Fruit fly (Drosophila melanogaster) whole organism, embryonic: Measurements from ENCODE around the gene CG42542.

ENCODE experiments used
- Asciz ChIP-seq: fragments of 200-800 bp; sonication (Bioruptor generic); optimal IDR thresholded peaks from 2 replicates; lab custom pipeline; 2017; ENCODE audit warnings: missing biosample characterization, mild to moderate bottlenecking, missing genetic modification characterization, missing genetic modification reagents
- CG10209 ChIP-seq: fragments of 200-800 bp; sonication (Bioruptor generic); optimal IDR thresholded peaks from 3 replicates; lab custom pipeline; 2017; ENCODE audit warnings: missing biosample characterization, mild to moderate bottlenecking, missing genetic modification characterization, missing genetic modification reagents
- CG11696 ChIP-seq: fragments of 200-800 bp; sonication (Bioruptor generic); IDR thresholded peaks from 2 replicates; pipeline ENCODE4 v1.3.6; 2022; ENCODE audit warnings: missing biosample characterization, missing genetic modification characterization
- CG13296 ChIP-seq: fragments of 200-800 bp; sonication (Bioruptor generic); optimal IDR thresholded peaks from 3 replicates; lab custom pipeline; 2018; ENCODE audit warnings: missing biosample characterization, mild to moderate bottlenecking, missing genetic modification characterization
- CG15514 ChIP-seq: fragments of 200-800 bp; sonication (Bioruptor generic); optimal IDR thresholded peaks from 3 replicates; lab custom pipeline; 2017; ENCODE audit warnings: missing biosample characterization, missing genetic modification characterization, mild to moderate bottlenecking, moderate library complexity, missing genetic modification reagents
- CG1647 ChIP-seq: fragments of 200-800 bp; sonication (Bioruptor generic); optimal IDR thresholded peaks from 3 replicates; lab custom pipeline; 2016; ENCODE audit warnings: missing biosample characterization, missing genetic modification characterization
- CG16779 ChIP-seq: fragments of 200-800 bp; sonication (Bioruptor generic); IDR thresholded peaks from 2 replicates; pipeline ENCODE4 v1.3.6; 2022; ENCODE audit warnings: missing biosample characterization, missing genetic modification characterization
- CG17802 ChIP-seq: fragments of 200-800 bp; sonication (Bioruptor generic); optimal IDR thresholded peaks from 2 replicates; lab custom pipeline; 2018; ENCODE audit warnings: missing biosample characterization, mild to moderate bottlenecking, missing genetic modification characterization, moderate library complexity
- CG31388 ChIP-seq: fragments of 200-800 bp; sonication (Bioruptor generic); optimal IDR thresholded peaks from 2 replicates; lab custom pipeline; 2016; ENCODE audit warnings: missing biosample characterization, missing genetic modification characterization
- CG3281 ChIP-seq: fragments of 200-800 bp; sonication (Bioruptor generic); optimal IDR thresholded peaks from 3 replicates; lab custom pipeline; 2017; ENCODE audit warnings: missing biosample characterization, mild to moderate bottlenecking, missing genetic modification characterization
- CG34376 ChIP-seq: fragments of 200-800 bp; sonication (Bioruptor generic); optimal IDR thresholded peaks from 2 replicates; lab custom pipeline; 2018; ENCODE audit warnings: missing biosample characterization, mild to moderate bottlenecking, missing genetic modification characterization
- CG4424 ChIP-seq: fragments of 200-800 bp; sonication (Bioruptor generic); optimal IDR thresholded peaks from 3 replicates; lab custom pipeline; 2016; ENCODE audit warnings: missing biosample characterization, missing genetic modification characterization
- CG6854 ChIP-seq: fragments of 200-800 bp; sonication (Bioruptor generic); optimal IDR thresholded peaks from 3 replicates; lab custom pipeline; 2017; ENCODE audit warnings: missing biosample characterization, mild to moderate bottlenecking, missing genetic modification characterization
- CG9609 ChIP-seq: fragments of 200-800 bp; sonication (Bioruptor generic); optimal IDR thresholded peaks from 3 replicates; lab custom pipeline; 2016; ENCODE audit warnings: missing biosample characterization, missing genetic modification characterization
- CTCF ChIP-seq: fragments of 200-800 bp; sonication (Bioruptor generic); optimal IDR thresholded peaks from 2 replicates; lab custom pipeline; 2017; ENCODE audit warnings: missing biosample characterization, mild to moderate bottlenecking, missing genetic modification characterization, moderate library complexity
- Chrac-16 ChIP-seq: fragments of 200-800 bp; sonication (Bioruptor generic); optimal IDR thresholded peaks from 3 replicates; lab custom pipeline; 2016; ENCODE audit warnings: missing biosample characterization, missing genetic modification characterization
- CkIIα-i1 ChIP-seq: fragments of 200-800 bp; sonication (Bioruptor generic); IDR thresholded peaks from 2 replicates; pipeline ENCODE4 v1.3.6; 2022; ENCODE audit warnings: missing biosample characterization, missing genetic modification characterization
- CoRest ChIP-seq: fragments of 200-800 bp; sonication (Bioruptor generic); optimal IDR thresholded peaks from 3 replicates; lab custom pipeline; 2018; ENCODE audit warnings: missing biosample characterization, mild to moderate bottlenecking, missing genetic modification characterization, moderate library complexity
- Dip3 ChIP-seq: fragments of 200-800 bp; sonication (Bioruptor generic); optimal IDR thresholded peaks from 3 replicates; lab custom pipeline; 2016; ENCODE audit warnings: missing biosample characterization, missing genetic modification characterization
- Fer3 ChIP-seq: fragments of 200-800 bp; sonication (Bioruptor generic); optimal IDR thresholded peaks from 2 replicates; lab custom pipeline; 2018; ENCODE audit warnings: missing biosample characterization, mild to moderate bottlenecking, missing genetic modification characterization, moderate library complexity
- GATAe ChIP-seq: fragments of 200-800 bp; sonication (Bioruptor generic); conservative IDR thresholded peaks from 2 replicates; pipeline ENCODE4 v1.3.6; 2022; ENCODE audit warnings: missing biosample characterization, missing genetic modification characterization
- HLH4C ChIP-seq: fragments of 200-800 bp; sonication (Bioruptor generic); IDR thresholded peaks from 3 replicates; pipeline ENCODE4 v1.3.6; 2022; ENCODE audit warnings: missing biosample characterization, missing genetic modification characterization; ENCODE audit not compliant: partially characterized antibody
- Hey ChIP-seq: fragments of 200-800 bp; sonication (Bioruptor generic); optimal IDR thresholded peaks from 3 replicates; lab custom pipeline; 2018; ENCODE audit warnings: missing biosample characterization, mild to moderate bottlenecking, missing genetic modification characterization
- Mes4 ChIP-seq: fragments of 200-800 bp; sonication (Bioruptor generic); optimal IDR thresholded peaks from 2 replicates; lab custom pipeline; 2016; ENCODE audit warnings: missing biosample characterization, missing genetic modification characterization
- Mrtf ChIP-seq: fragments of 200-800 bp; sonication (Bioruptor generic); IDR thresholded peaks from 3 replicates; pipeline ENCODE4 v1.3.6; 2022; ENCODE audit warnings: missing biosample characterization, missing genetic modification characterization
- Six4 ChIP-seq: fragments of 200-800 bp; sonication (Bioruptor generic); optimal IDR thresholded peaks from 2 replicates; lab custom pipeline; 2016; ENCODE audit warnings: missing biosample characterization, missing genetic modification characterization
- abd-A ChIP-seq: fragments of 200-800 bp; sonication (Bioruptor generic); optimal IDR thresholded peaks from 3 replicates; lab custom pipeline; 2019; ENCODE audit warnings: missing biosample characterization, mild to moderate bottlenecking, missing genetic modification characterization, moderate library complexity
- ac ChIP-seq: fragments of 200-800 bp; sonication (Bioruptor generic); optimal IDR thresholded peaks from 3 replicates; lab custom pipeline; 2017; ENCODE audit warnings: missing biosample characterization, mild to moderate bottlenecking, missing genetic modification characterization
- ap ChIP-seq: fragments of 200-800 bp; sonication (Bioruptor generic); IDR thresholded peaks from 2 replicates; pipeline ENCODE4 v1.3.6; 2022; ENCODE audit warnings: missing biosample characterization, missing genetic modification characterization
- ash1 ChIP-seq: fragments of 200-800 bp; sonication (Bioruptor generic); optimal IDR thresholded peaks from 2 replicates; lab custom pipeline; 2018; ENCODE audit warnings: missing biosample characterization, mild to moderate bottlenecking, missing genetic modification characterization
- cwo ChIP-seq: fragments of 200-800 bp; sonication (Bioruptor generic); optimal IDR thresholded peaks from 3 replicates; lab custom pipeline; 2017; ENCODE audit warnings: missing biosample characterization, missing genetic modification characterization, mild to moderate bottlenecking, moderate library complexity, missing genetic modification reagents
- dimm ChIP-seq: fragments of 200-800 bp; sonication (Bioruptor generic); IDR thresholded peaks from 2 replicates; pipeline ENCODE4 v1.3.6; 2022; ENCODE audit warnings: missing biosample characterization, missing genetic modification characterization
- dysf ChIP-seq: fragments of 200-800 bp; sonication (Bioruptor generic); IDR thresholded peaks from 3 replicates; pipeline ENCODE4 v1.3.6; 2022; ENCODE audit warnings: missing biosample characterization, missing genetic modification characterization
- eve ChIP-seq, 2 experiments: fragments of >200 bp; optimal IDR thresholded peaks; 2 replicates each; lab custom pipeline; 2017; ENCODE audit warnings: missing biosample characterization in 2 of 2, missing genetic modification characterization in 2 of 2
- exex ChIP-seq: fragments of 200-800 bp; sonication (Bioruptor generic); optimal IDR thresholded peaks from 4 replicates; lab custom pipeline; 2018; ENCODE audit warnings: missing biosample characterization, mild to moderate bottlenecking, missing genetic modification characterization, moderate library complexity
- grn ChIP-seq: fragments of 200-800 bp; sonication (Bioruptor generic); optimal IDR thresholded peaks from 3 replicates; lab custom pipeline; 2017; ENCODE audit warnings: missing biosample characterization, missing genetic modification characterization
- gro ChIP-seq: fragments of 200-800 bp; sonication (Bioruptor generic); optimal IDR thresholded peaks from 2 replicates; lab custom pipeline; 2016; ENCODE audit warnings: missing biosample characterization, missing genetic modification characterization
- gsb ChIP-seq: fragments of 200-800 bp; sonication (Bioruptor generic); IDR thresholded peaks from 2 replicates; pipeline ENCODE4 v1.3.6; 2022; ENCODE audit warnings: missing biosample characterization, missing genetic modification characterization
- hth ChIP-seq: fragments of >200 bp; optimal IDR thresholded peaks from 2 replicates; lab custom pipeline; 2017; ENCODE audit warnings: inconsistent platforms
- kay ChIP-seq: fragments of 200-800 bp; sonication (Bioruptor generic); optimal IDR thresholded peaks from 2 replicates; lab custom pipeline; 2016; ENCODE audit warnings: missing biosample characterization, missing genetic modification characterization
- lbe ChIP-seq: fragments of 200-800 bp; sonication (Bioruptor generic); optimal IDR thresholded peaks from 2 replicates; lab custom pipeline; 2016; ENCODE audit warnings: missing biosample characterization, mild to moderate bottlenecking, missing genetic modification characterization
- luna ChIP-seq: fragments of 200-800 bp; sonication (Bioruptor generic); optimal IDR thresholded peaks from 2 replicates; lab custom pipeline; 2016; ENCODE audit warnings: missing biosample characterization, missing genetic modification characterization
- mirr ChIP-seq: fragments of 200-800 bp; sonication (Bioruptor generic); optimal IDR thresholded peaks from 3 replicates; lab custom pipeline; 2018; ENCODE audit warnings: missing biosample characterization, mild to moderate bottlenecking, missing genetic modification characterization
- nerfin-1 ChIP-seq: fragments of 200-800 bp; sonication (Bioruptor generic); optimal IDR thresholded peaks from 3 replicates; lab custom pipeline; 2019; ENCODE audit warnings: missing biosample characterization, mild to moderate bottlenecking, missing genetic modification characterization, moderate library complexity
- salm ChIP-seq: fragments of 200-800 bp; sonication (Bioruptor generic); optimal IDR thresholded peaks from 2 replicates; lab custom pipeline; 2018; ENCODE audit warnings: missing biosample characterization, mild to moderate bottlenecking, missing genetic modification characterization
- sc ChIP-seq, 3 experiments: fragments of >200 bp in 2 of 3; fragments of 200-800 bp in 1 of 3; sonication (Bioruptor generic) in 1 of 3; optimal IDR thresholded peaks; 2 replicates in 2 of 3; 3 replicates in 1 of 3; lab custom pipeline; 2017; ENCODE audit warnings: mild to moderate bottlenecking in 1 of 3, missing biosample characterization in 1 of 3, missing genetic modification characterization in 1 of 3, missing genetic modification reagents in 1 of 3
- sd ChIP-seq: fragments of 200-800 bp; sonication (Bioruptor generic); optimal IDR thresholded peaks from 3 replicates; lab custom pipeline; 2018; ENCODE audit warnings: missing biosample characterization, mild to moderate bottlenecking, missing genetic modification characterization, moderate library complexity
- sna ChIP-seq: fragments of 200-800 bp; sonication (Bioruptor generic); IDR thresholded peaks from 2 replicates; pipeline ENCODE4 v1.3.6; 2022; ENCODE audit warnings: missing biosample characterization, missing genetic modification characterization; ENCODE audit not compliant: partially characterized antibody
- sug ChIP-seq: fragments of 200-800 bp; optimal IDR thresholded peaks from 2 replicates; lab custom pipeline; 2019; ENCODE audit warnings: missing biosample characterization, mild to moderate bottlenecking, missing genetic modification characterization, moderate library complexity
- zf30C ChIP-seq: fragments of 200-800 bp; sonication (Bioruptor generic); optimal IDR thresholded peaks from 3 replicates; lab custom pipeline; 2018; ENCODE audit warnings: missing biosample characterization, mild to moderate bottlenecking, missing genetic modification characterization

Gene CG42542

DNA sequence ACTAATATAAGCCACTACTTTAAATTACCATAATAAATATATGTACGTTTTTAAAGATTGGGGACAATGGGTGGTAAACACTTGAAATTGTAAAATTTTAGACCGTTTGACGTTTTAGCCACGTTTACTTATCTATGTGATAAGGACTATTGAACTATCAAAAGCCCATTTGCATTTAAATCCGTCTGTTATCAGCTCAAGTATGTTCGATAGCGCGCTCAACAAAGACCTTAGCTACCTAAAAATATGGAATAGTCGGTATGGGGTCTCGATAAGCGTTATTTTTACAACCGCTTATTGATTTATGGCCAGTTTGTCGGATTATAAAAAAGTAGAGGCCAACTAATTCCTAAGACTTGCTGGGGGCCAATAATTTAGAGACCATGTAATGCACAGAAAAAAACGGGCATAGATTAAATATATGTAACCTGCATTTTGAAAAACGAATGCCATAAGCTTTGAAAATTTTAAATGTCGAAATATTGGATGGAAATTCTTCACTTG lies 35.3 kb downstream of the CG42542 start:
- TF ChIP-seq CG1647 (GFP tag; lab: Kevin White, UChicago) = no peak
- TF ChIP-seq ac (GFP tag; lab: Kevin White, UChicago) = no peak
- TF ChIP-seq Dip3 (GFP tag; lab: Kevin White, UChicago) = no peak
- no peak for TF ChIP-seq CoRest (tag; lab: Kevin White, UChicago)
- TF ChIP-seq CG4424 (GFP tag; lab: Kevin White, UChicago) = no peak
- TF ChIP-seq nerfin-1 (tag; lab: Kevin White, UChicago) = no peak
- peak; percentile 81 for TF ChIP-seq mirr
- peak; percentile 91 for TF ChIP-seq CG34376 (GFP tag; lab: Kevin White, UChicago)
- no peak for TF ChIP-seq abd-A (tag; lab: Kevin White, UChicago)
- peak; percentile 32 for TF ChIP-seq GATAe (GFP tag; lab: Robert Waterston, UW)
- TF ChIP-seq Asciz (GFP tag; lab: Kevin White, UChicago) = peak; percentile 16
- no peak for TF ChIP-seq gsb
- TF ChIP-seq sna (GFP tag; lab: Robert Waterston, UW) = no peak
- peak; percentile 12 for TF ChIP-seq CG3281 (GFP tag; lab: Kevin White, UChicago)
- TF ChIP-seq exex (tag; lab: Kevin White, UChicago) = peak; percentile 99
- peak; percentile 97 for TF ChIP-seq sd
- peak; percentile 3 for TF ChIP-seq CG15514 (GFP tag; lab: Kevin White, UChicago)
- peak; percentile 34 for TF ChIP-seq zf30C (GFP tag; lab: Kevin White, UChicago)
- TF ChIP-seq sc (optimal IDR thresholded peaks at IDR 0.05; lab: Kevin White, UChicago) = no peak
- no peak for TF ChIP-seq sc (GFP tag; optimal IDR thresholded peaks at IDR 0.05; lab: Kevin White, UChicago)
- no peak for TF ChIP-seq ap (GFP tag; lab: Robert Waterston, UW)
- no peak for TF ChIP-seq lbe (GFP tag; lab: Kevin White, UChicago)
- TF ChIP-seq CG13296 = peak; percentile 53
- peak; percentile 7 for TF ChIP-seq gro (GFP tag; lab: Kevin White, UChicago)
- TF ChIP-seq CG17802 (tag; lab: Kevin White, UChicago) = no peak
- TF ChIP-seq cwo (GFP tag; lab: Kevin White, UChicago) = peak; percentile 1
- no peak for TF ChIP-seq dysf (GFP tag; lab: Robert Waterston, UW)
- TF ChIP-seq sug = peak; percentile 100
- TF ChIP-seq grn (GFP tag; lab: Kevin White, UChicago) = peak; percentile 42
- no peak for TF ChIP-seq Mrtf (GFP tag; lab: Robert Waterston, UW)
- no peak for TF ChIP-seq Six4 (GFP tag; lab: Kevin White, UChicago)
- peak; percentile 20 for TF ChIP-seq CG6854 (GFP tag; lab: Kevin White, UChicago)
- peak; percentile 1 for TF ChIP-seq salm (tag; lab: Kevin White, UChicago)
- no peak for TF ChIP-seq Mes4 (GFP tag; lab: Kevin White, UChicago)

DNA sequence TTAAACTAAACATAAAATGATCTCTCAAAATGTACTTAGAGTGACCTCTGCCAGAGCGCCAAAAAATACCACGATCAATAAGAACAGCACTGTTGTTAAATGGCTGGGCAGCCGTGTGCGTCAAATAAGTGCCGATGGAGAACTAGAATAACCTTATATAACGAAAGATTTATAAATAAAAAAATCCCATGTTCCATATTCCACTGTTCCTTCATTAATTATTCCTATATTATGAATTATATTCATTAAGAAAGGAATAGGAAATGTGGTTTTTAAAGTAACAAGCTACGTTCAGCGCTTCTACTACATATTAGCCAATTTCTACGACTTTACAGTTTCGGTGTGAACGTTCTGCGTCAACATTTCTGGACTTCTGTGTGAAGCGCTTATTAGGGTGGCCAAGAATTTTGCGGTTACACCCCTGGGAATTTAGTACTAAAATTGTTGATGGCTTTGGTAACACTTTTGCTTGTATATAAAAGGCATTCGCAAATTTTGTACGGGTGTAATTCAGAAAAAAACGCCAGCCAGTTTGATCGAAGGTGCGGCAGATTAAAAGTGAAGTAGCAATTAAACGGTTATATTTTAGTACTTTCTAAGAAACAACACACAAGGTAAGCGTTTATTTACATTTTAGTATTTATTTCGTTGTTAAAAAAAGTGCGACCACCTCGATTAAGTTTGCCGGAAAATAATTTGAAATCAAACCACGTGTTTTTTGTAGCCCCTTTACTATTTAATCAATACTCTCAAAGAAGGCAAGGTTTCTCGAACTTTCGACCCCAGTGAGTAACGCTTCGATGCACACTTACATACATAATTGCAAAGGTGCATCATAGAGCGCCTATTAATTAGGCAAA lies 46.0 kb downstream of the CG42542 start, which contains the start of the genes tefu and Hsc70-4:
Gene tefu, minus strand, starts transcription at position 51 of the 860 bp plus-strand sequence.
Gene Hsc70-4, plus strand, starts transcription at position 502 of the 860 bp plus-strand sequence.
- TF ChIP-seq CG16779 (GFP tag; lab: Robert Waterston, UW) (no peak), kay (GFP tag; lab: Kevin White, UChicago) (peak; percentile 18), CTCF (no peak), CG9609 (GFP tag; lab: Kevin White, UChicago) (peak; percentile 73), Fer3 (tag; lab: Kevin White, UChicago) (peak; percentile 62), CG10209 (GFP tag; lab: Kevin White, UChicago) (peak; percentile 69), hth (no peak), dimm (GFP tag; lab: Robert Waterston, UW) (peak; percentile 32; the same call in 1 of the 2 replicates), ash1 (GFP tag; lab: Kevin White, UChicago) (no peak), Hey (no peak), eve (GFP tag; optimal IDR thresholded peaks at IDR 0.05; lab: Kevin White, UChicago) (no peak), Chrac-16 (GFP tag; lab: Kevin White, UChicago) (peak; percentile 81), CkIIα-i1 (no peak), HLH4C (GFP tag; lab: Robert Waterston, UW) (peak; percentile 11; the same call in 1 of the 3 replicates), CG11696 (GFP tag; lab: Robert Waterston, UW) (peak; percentile 58), CG31388 (GFP tag; lab: Kevin White, UChicago) (no peak), luna (GFP tag; lab: Kevin White, UChicago) (peak; percentile 47)
